Worm (Caenorhabditis elegans): ENCODE data around the gene wrb-1.

Gene wrb-1

DNA sequence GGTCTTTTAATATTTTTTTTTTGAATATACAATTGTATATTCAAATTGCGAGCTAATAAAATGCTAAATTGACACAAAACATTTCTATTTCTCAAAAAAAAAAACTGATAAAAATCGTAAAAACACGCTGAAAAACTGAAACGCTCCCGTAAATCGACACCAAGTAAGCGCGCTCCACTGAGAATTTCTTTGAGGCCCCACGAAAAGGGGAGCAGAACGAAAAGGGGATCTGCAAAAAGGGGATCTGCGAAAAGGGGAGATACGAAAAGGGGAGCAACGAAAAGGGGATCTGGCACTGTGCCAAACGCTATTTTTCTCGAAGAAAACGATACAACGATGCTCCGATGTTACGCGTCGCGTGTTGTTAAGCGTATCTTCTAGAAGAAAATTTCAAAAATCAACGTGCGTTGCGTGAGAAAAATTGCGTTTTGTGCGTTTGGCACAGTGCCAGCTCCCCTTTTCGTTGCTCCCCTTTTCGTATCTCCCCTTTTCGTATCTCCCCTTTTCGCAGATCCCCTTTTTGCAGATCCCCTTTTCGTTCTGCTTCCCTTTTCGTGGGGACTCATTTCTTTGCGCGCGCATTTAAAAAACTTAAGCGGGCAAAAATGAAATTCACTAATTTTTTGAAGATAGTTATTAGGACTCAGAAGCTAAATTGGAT, 1.3 kb downstream of the wrb-1 start (continued):
- peak; percentile 92 for TF ChIP-seq Y48G9A.11 (GFP tag; IDR thresholded peaks at IDR 0.05)

DNA sequence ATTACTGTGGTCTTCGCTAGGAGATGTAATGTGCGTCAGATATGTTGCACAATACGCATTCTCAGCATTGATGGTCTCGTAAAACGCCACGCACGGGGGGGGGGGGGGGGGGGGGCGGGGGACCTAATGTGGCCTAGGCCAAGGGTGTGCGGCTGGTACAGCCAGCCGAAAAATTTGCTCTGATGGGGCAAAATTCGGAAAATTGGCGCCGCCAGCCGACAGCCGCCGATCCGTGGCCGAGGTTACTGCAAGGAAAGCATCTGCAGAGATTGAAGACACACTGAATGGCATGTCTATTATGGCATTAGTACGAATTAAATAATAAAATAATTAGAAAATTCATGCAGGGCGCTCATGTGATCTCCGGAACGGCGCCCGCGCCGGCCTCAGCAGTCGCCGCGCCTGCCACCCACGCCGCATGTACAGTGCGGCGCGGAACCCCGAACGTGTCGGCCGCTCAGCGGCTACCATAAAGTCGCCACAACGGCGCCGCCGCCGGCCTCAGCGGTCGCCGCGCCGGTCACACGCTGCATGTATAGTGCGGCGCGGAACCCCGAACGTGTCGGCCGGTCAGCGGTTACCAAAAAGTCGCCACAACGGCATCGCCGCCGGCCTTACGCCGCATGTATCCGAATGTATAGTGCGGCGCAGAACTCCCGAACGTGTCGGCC, 3.5 kb downstream of the wrb-1 start, which contains the start of gene Y50D4A.6:
Gene Y50D4A.6, minus strand, starts transcription at position 51 of the 671 bp plus-strand sequence.
- TF ChIP-seq set-16 (GFP tag; IDR thresholded peaks at IDR 0.05) (peak; percentile 96), lin-29 (GFP tag; IDR thresholded peaks at IDR 0.05) (no peak), php-3 (GFP tag; IDR thresholded peaks at IDR 0.05) (no peak), egl-43 (GFP tag; IDR thresholded peaks at IDR 0.05) (peak; percentile 61; the same call in 1 of the 2 replicates), D1046.2 (GFP tag; IDR thresholded peaks at IDR 0.05) (no peak)

DNA sequence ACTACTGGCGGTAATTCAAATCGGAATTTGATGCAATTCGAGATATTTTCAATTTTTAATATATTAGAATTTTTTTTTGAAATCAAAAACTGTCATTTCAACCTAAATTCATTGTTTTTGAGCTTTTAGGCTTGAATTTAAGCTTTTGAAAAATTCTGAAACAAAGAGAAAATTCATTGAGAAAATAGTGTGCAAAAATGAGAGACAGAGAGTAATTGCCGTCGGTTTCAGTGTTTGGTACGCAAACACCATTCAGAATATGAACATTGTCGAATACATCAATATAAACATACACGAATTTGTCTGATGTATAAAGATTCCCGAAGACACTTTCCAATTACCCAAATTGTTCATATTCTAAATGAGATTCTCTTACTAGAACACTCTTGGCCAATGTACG, 5.8 kb downstream of the wrb-1 start:
- TF ChIP-seq ceh-62 (tag; optimal IDR thresholded peaks at IDR 0.05) (no peak), dmd-6 (GFP tag; IDR thresholded peaks at IDR 0.05) (no peak), ama-1 (optimal IDR thresholded peaks at IDR 0.05) (no peak), snpc-1.2 (GFP tag; IDR thresholded peaks at IDR 0.05) (no peak), arid-1 (GFP tag; conservative IDR thresholded peaks at IDR 0.05) (no peak), hif-1 (tag; optimal IDR thresholded peaks at IDR 0.05) (no peak), T20F7.1 (GFP tag; optimal IDR thresholded peaks at IDR 0.05) (no peak), hlh-30 (tag; optimal IDR thresholded peaks at IDR 0.05; ENCODE audit: insufficient read depth) (no peak), php-3 (GFP tag; IDR thresholded peaks at IDR 0.05) (no peak), sdz-12 (GFP tag; optimal IDR thresholded peaks at IDR 0.05) (no peak), nhr-237 (tag; optimal IDR thresholded peaks at IDR 0.05) (no peak), mdl-1 (tag; optimal IDR thresholded peaks at IDR 0.05) (no peak), dpl-1 (GFP tag; optimal IDR thresholded peaks at IDR 0.05) (no peak), R02D3.7 (tag; optimal IDR thresholded peaks at IDR 0.05) (no peak), nhr-28 (tag; optimal IDR thresholded peaks at IDR 0.05) (no peak), set-16 (GFP tag; IDR thresholded peaks at IDR 0.05) (no peak), ZK546.5 (tag; optimal IDR thresholded peaks at IDR 0.05) (no peak), cey-2 (tag; optimal IDR thresholded peaks at IDR 0.05; ENCODE audit: borderline replicate concordance, insufficient read depth) (no peak)

DNA sequence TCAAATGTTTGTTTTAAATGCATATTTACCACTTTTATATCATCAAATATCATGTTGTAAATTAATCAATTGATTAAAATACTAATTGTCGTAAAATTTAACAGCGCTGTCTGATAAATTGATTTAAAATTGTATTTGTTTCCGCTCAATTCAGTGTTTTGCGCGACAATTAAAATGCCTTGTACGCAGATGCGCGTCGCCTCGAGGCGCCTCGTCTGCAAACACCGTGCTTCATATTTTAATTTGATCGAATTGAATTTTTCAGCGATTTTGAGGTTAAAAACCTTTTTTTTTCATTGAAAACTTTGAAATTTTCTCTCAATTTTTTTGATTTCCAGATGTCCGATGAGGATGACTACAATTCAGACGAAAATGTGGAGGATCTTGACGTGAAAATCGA, 11.1 kb downstream of the wrb-1 start, which contains the start of gene Y50D4A.5:
Gene Y50D4A.5, plus strand, starts transcription at position 337 of the 400 bp plus-strand sequence.
- TF ChIP-seq mep-1 (tag; optimal IDR thresholded peaks at IDR 0.05), result no peak
- no peak for TF ChIP-seq spr-1 (tag; optimal IDR thresholded peaks at IDR 0.05)
- TF ChIP-seq F26F4.8 (GFP tag; conservative IDR thresholded peaks at IDR 0.05), result no peak
- TF ChIP-seq pqm-1 (tag; optimal IDR thresholded peaks at IDR 0.05), result no peak
- TF ChIP-seq ctbp-1 (GFP tag; IDR thresholded peaks at IDR 0.05), result no peak
- peak; percentile 69 for TF ChIP-seq lin-38 (GFP tag; IDR thresholded peaks at IDR 0.05)
- TF ChIP-seq nhr-28 (tag; optimal IDR thresholded peaks at IDR 0.05), result no peak
- TF ChIP-seq zip-2 (tag; optimal IDR thresholded peaks at IDR 0.05), result no peak
- TF ChIP-seq nhr-48 (tag; optimal IDR thresholded peaks at IDR 0.05), result no peak
- peak; percentile 31 for TF ChIP-seq dpl-1 (GFP tag; optimal IDR thresholded peaks at IDR 0.05)
- no peak; the same call in 1 of the 2 replicates for TF ChIP-seq arid-1 (GFP tag; conservative IDR thresholded peaks at IDR 0.05)
- TF ChIP-seq ceh-20 (GFP tag; IDR thresholded peaks at IDR 0.05), result no peak
- TF ChIP-seq mes-2 (tag; optimal IDR thresholded peaks at IDR 0.05; ENCODE audit: poor library complexity, severe bottlenecking), result peak; percentile 37
- no peak for TF ChIP-seq attf-4 (tag; optimal IDR thresholded peaks at IDR 0.05)
- TF ChIP-seq daf-12 (tag; optimal IDR thresholded peaks at IDR 0.05), result no peak
- no peak for TF ChIP-seq mxl-2 (GFP tag; conservative IDR thresholded peaks at IDR 0.05)
- TF ChIP-seq ztf-11 (tag; optimal IDR thresholded peaks at IDR 0.05), result no peak
- no peak for TF ChIP-seq nhr-77 (tag; optimal IDR thresholded peaks at IDR 0.05)
- no peak for TF ChIP-seq egl-43 (GFP tag; IDR thresholded peaks at IDR 0.05)
- no peak for TF ChIP-seq T20F7.1 (GFP tag; optimal IDR thresholded peaks at IDR 0.05)
- TF ChIP-seq lim-7 (GFP tag; IDR thresholded peaks at IDR 0.05), result no peak
- TF ChIP-seq ceh-28 (tag; optimal IDR thresholded peaks at IDR 0.05), result no peak
- no peak for TF ChIP-seq cey-2 (tag; optimal IDR thresholded peaks at IDR 0.05; ENCODE audit: borderline replicate concordance, insufficient read depth)
- TF ChIP-seq fos-1 (tag; optimal IDR thresholded peaks at IDR 0.05), result no peak
- TF ChIP-seq hmg-1.1 (GFP tag; IDR thresholded peaks at IDR 0.05), result peak; percentile 50; the same call in 1 of the 2 replicates
